Worm (Caenorhabditis elegans): ENCODE measurements around the gene Y43F4B.10.

ce11 chrIII:13350964-13351363 lies 37.1 kb downstream of the Y43F4B.10 start:
- TF ChIP-seq dao-5 (tag; optimal IDR thresholded peaks at IDR 0.05) (no peak), him-1 (tag; optimal IDR thresholded peaks at IDR 0.05) (no peak), W03F9.2 (tag; optimal IDR thresholded peaks at IDR 0.05) (no peak)
